Fruit fly (Drosophila melanogaster) whole organism, embryonic: ENCODE measurements around the gene GluRIIE.

Experiments used
- Aef1 ChIP-seq: fragments of 200-800 bp; sonication (Bioruptor generic); IDR thresholded peaks from 3 replicates; pipeline ENCODE4 v1.3.6; 2022; ENCODE audit warnings: missing biosample characterization, missing genetic modification characterization
- Bteb2 ChIP-seq: fragments of 200-800 bp; sonication (Bioruptor generic); optimal IDR thresholded peaks from 2 replicates; lab custom pipeline; 2016; ENCODE audit warnings: missing biosample characterization, missing genetic modification characterization
- CG11247 ChIP-seq: fragments of 200-800 bp; sonication (Bioruptor generic); IDR thresholded peaks from 2 replicates; pipeline ENCODE4 v1.3.6; 2022; ENCODE audit warnings: missing biosample characterization, missing genetic modification characterization
- CG1529 ChIP-seq: fragments of 200-800 bp; sonication (Bioruptor generic); optimal IDR thresholded peaks from 3 replicates; lab custom pipeline; 2018; ENCODE audit warnings: missing biosample characterization, missing genetic modification characterization
- CG18476 ChIP-seq: fragments of 200-800 bp; sonication (Bioruptor generic); optimal IDR thresholded peaks from 2 replicates; lab custom pipeline; 2016; ENCODE audit warnings: missing biosample characterization, mild to moderate bottlenecking, missing genetic modification characterization
- CG2120 ChIP-seq: fragments of 200-800 bp; sonication (Bioruptor generic); optimal IDR thresholded peaks from 3 replicates; lab custom pipeline; 2016; ENCODE audit warnings: missing biosample characterization, missing genetic modification characterization
- CG32532 ChIP-seq: fragments of 200-800 bp; sonication (Bioruptor generic); IDR thresholded peaks from 2 replicates; pipeline ENCODE4 v1.3.6; 2022; ENCODE audit warnings: missing biosample characterization, missing genetic modification characterization
- CG3838 ChIP-seq: fragments of 200-800 bp; sonication (Bioruptor generic); optimal IDR thresholded peaks from 3 replicates; lab custom pipeline; 2016; ENCODE audit warnings: missing biosample characterization, missing genetic modification characterization
- CG4360 ChIP-seq: fragments of 200-800 bp; sonication (Bioruptor generic); IDR thresholded peaks from 2 replicates; pipeline ENCODE4 v1.3.6; 2022; ENCODE audit warnings: missing biosample characterization, missing genetic modification characterization
- CG4404 ChIP-seq: fragments of 200-800 bp; sonication (Bioruptor generic); IDR thresholded peaks from 2 replicates; pipeline ENCODE4 v1.3.6; 2022; ENCODE audit warnings: missing biosample characterization, missing genetic modification characterization
- CG4424 ChIP-seq: fragments of 200-800 bp; sonication (Bioruptor generic); optimal IDR thresholded peaks from 3 replicates; lab custom pipeline; 2016; ENCODE audit warnings: missing biosample characterization, missing genetic modification characterization
- CrebB ChIP-seq: fragments of 200-800 bp; sonication (Bioruptor generic); optimal IDR thresholded peaks from 3 replicates; lab custom pipeline; 2018; ENCODE audit warnings: missing biosample characterization, mild to moderate bottlenecking, missing genetic modification characterization
- D ChIP-seq, 2 experiments: fragments of 200-800 bp in 1 of 2; fragments of >200 bp in 1 of 2; sonication (Bioruptor generic) in 1 of 2; optimal IDR thresholded peaks; 2 replicates in 1 of 2; 3 replicates in 1 of 2; lab custom pipeline; 2017; ENCODE audit warnings: mild to moderate bottlenecking in 1 of 2, missing biosample characterization in 1 of 2, missing genetic modification characterization in 1 of 2, missing genetic modification reagents in 1 of 2
- Dfd ChIP-seq, 2 experiments: fragments of >200 bp; optimal IDR thresholded peaks; 2 replicates each; lab custom pipeline; 2017; ENCODE audit warnings: missing biosample characterization in 2 of 2, missing genetic modification characterization in 2 of 2
- Gug ChIP-seq: fragments of 200-800 bp; sonication (Bioruptor generic); IDR thresholded peaks from 4 replicates; pipeline ENCODE4 v1.3.6; 2022; ENCODE audit warnings: missing biosample characterization, missing genetic modification characterization
- HLHmδ ChIP-seq: fragments of 200-800 bp; sonication (Bioruptor generic); optimal IDR thresholded peaks from 2 replicates; lab custom pipeline; 2018; ENCODE audit warnings: missing biosample characterization, mild to moderate bottlenecking, missing genetic modification characterization, moderate library complexity
- Hr39 ChIP-seq: fragments of >200 bp; optimal IDR thresholded peaks from 2 replicates; lab custom pipeline; 2017
- Med ChIP-seq: fragments of 200-800 bp; sonication (Bioruptor generic); peaks from one replicate; lab custom pipeline; 2016; ENCODE audit warnings: missing biosample characterization, missing genetic modification characterization, mild to moderate bottlenecking, inconsistent platforms, moderate library complexity
- NC2α ChIP-seq: fragments of 200-800 bp; sonication (Bioruptor generic); optimal IDR thresholded peaks from 2 replicates; lab custom pipeline; 2016; ENCODE audit warnings: missing biosample characterization, missing genetic modification characterization
- Pdp1 ChIP-seq, 2 experiments: fragments of 200-800 bp; sonication (Bioruptor generic); optimal IDR thresholded peaks; 3 replicates each; lab custom pipeline; 2016; ENCODE audit warnings: missing biosample characterization in 2 of 2, missing genetic modification characterization in 2 of 2, mild to moderate bottlenecking in 1 of 2, moderate library complexity in 1 of 2
- Sox100B ChIP-seq: fragments of 200-800 bp; sonication (Bioruptor generic); optimal IDR thresholded peaks from 3 replicates; lab custom pipeline; 2018; ENCODE audit warnings: missing biosample characterization, mild to moderate bottlenecking, missing genetic modification characterization
- Ssrp ChIP-seq: fragments of 200-800 bp; sonication (Bioruptor generic); optimal IDR thresholded peaks from 2 replicates; lab custom pipeline; 2018; ENCODE audit warnings: missing biosample characterization, mild to moderate bottlenecking, missing genetic modification characterization, moderate library complexity
- Stat92E ChIP-seq, 3 experiments: fragments of >200 bp in 2 of 3; fragments of 200-800 bp in 1 of 3; sonication (Bioruptor generic) in 1 of 3; optimal IDR thresholded peaks; 2 replicates each; lab custom pipeline; 2017 to 2019; ENCODE audit warnings: missing biosample characterization in 3 of 3, missing genetic modification characterization in 3 of 3, mild to moderate bottlenecking in 1 of 3, moderate library complexity in 1 of 3
- ap ChIP-seq: fragments of 200-800 bp; sonication (Bioruptor generic); IDR thresholded peaks from 2 replicates; pipeline ENCODE4 v1.3.6; 2022; ENCODE audit warnings: missing biosample characterization, missing genetic modification characterization
- cg ChIP-seq: fragments of 200-800 bp; sonication (Bioruptor generic); optimal IDR thresholded peaks from 3 replicates; lab custom pipeline; 2019; ENCODE audit warnings: missing biosample characterization, mild to moderate bottlenecking, missing genetic modification characterization, moderate library complexity
- chinmo ChIP-seq: fragments of 200-800 bp; sonication (Bioruptor generic); IDR thresholded peaks from 4 replicates; pipeline ENCODE4 v1.3.6; 2022; ENCODE audit warnings: missing biosample characterization, missing genetic modification characterization; ENCODE audit not compliant: partially characterized antibody
- ci ChIP-seq: fragments of 200-800 bp; sonication (Bioruptor generic); IDR thresholded peaks from 3 replicates; pipeline ENCODE4 v1.3.6; 2022; ENCODE audit warnings: missing biosample characterization, missing genetic modification characterization
- crol ChIP-seq: fragments of 200-800 bp; sonication (Bioruptor generic); IDR thresholded peaks from 2 replicates; pipeline ENCODE4 v1.3.6; 2022; ENCODE audit warnings: missing biosample characterization, missing genetic modification characterization
- dati ChIP-seq: fragments of 200-800 bp; sonication (Bioruptor generic); IDR thresholded peaks from 2 replicates; pipeline ENCODE4 v1.3.6; 2022; ENCODE audit warnings: missing biosample characterization, missing genetic modification characterization
- esg ChIP-seq: fragments of 200-800 bp; sonication (Bioruptor generic); conservative IDR thresholded peaks from 2 replicates; pipeline ENCODE4 v1.3.6; 2022; ENCODE audit warnings: missing biosample characterization, missing genetic modification characterization
- exex ChIP-seq: fragments of 200-800 bp; sonication (Bioruptor generic); optimal IDR thresholded peaks from 4 replicates; lab custom pipeline; 2018; ENCODE audit warnings: missing biosample characterization, mild to moderate bottlenecking, missing genetic modification characterization, moderate library complexity
- fd96Cb ChIP-seq: fragments of 200-800 bp; sonication (Bioruptor generic); optimal IDR thresholded peaks from 2 replicates; lab custom pipeline; 2018; ENCODE audit warnings: missing biosample characterization, mild to moderate bottlenecking, missing genetic modification characterization, moderate library complexity
- gfzf ChIP-seq: fragments of 200-800 bp; sonication (Bioruptor generic); optimal IDR thresholded peaks from 2 replicates; lab custom pipeline; 2016; ENCODE audit warnings: missing biosample characterization, mild to moderate bottlenecking, missing genetic modification characterization, moderate library complexity
- grau ChIP-seq: fragments of 200-800 bp; optimal IDR thresholded peaks from 3 replicates; lab custom pipeline; 2019; ENCODE audit warnings: missing biosample characterization, mild to moderate bottlenecking, missing genetic modification characterization, moderate library complexity
- grn ChIP-seq: fragments of 200-800 bp; sonication (Bioruptor generic); optimal IDR thresholded peaks from 3 replicates; lab custom pipeline; 2017; ENCODE audit warnings: missing biosample characterization, missing genetic modification characterization
- hth ChIP-seq: fragments of >200 bp; optimal IDR thresholded peaks from 2 replicates; lab custom pipeline; 2017; ENCODE audit warnings: inconsistent platforms
- insv ChIP-seq, 2 experiments: fragments of 200-800 bp; sonication (Bioruptor generic); optimal IDR thresholded peaks; 3 replicates each; lab custom pipeline; 2016 to 2018; ENCODE audit warnings: missing biosample characterization in 2 of 2, missing genetic modification characterization in 2 of 2
- mam ChIP-seq: fragments of 200-800 bp; sonication (Bioruptor generic); optimal IDR thresholded peaks from 3 replicates; lab custom pipeline; 2016; ENCODE audit warnings: missing biosample characterization, missing genetic modification characterization
- nmo ChIP-seq: fragments of 200-800 bp; sonication (Bioruptor generic); optimal IDR thresholded peaks from 2 replicates; lab custom pipeline; 2018; ENCODE audit warnings: missing biosample characterization, mild to moderate bottlenecking, missing genetic modification characterization, moderate library complexity
- nom ChIP-seq: fragments of 200-800 bp; sonication (Bioruptor generic); optimal IDR thresholded peaks from 2 replicates; lab custom pipeline; 2017; ENCODE audit warnings: missing biosample characterization, missing genetic modification characterization, mild to moderate bottlenecking, moderate library complexity, missing genetic modification reagents
- onecut ChIP-seq: fragments of 200-800 bp; sonication (Bioruptor generic); IDR thresholded peaks from 2 replicates; pipeline ENCODE4 v1.3.6; 2022; ENCODE audit warnings: missing biosample characterization, missing genetic modification characterization
- ro ChIP-seq: fragments of 200-800 bp; sonication (Bioruptor generic); IDR thresholded peaks from 2 replicates; pipeline ENCODE4 v1.3.6; 2022; ENCODE audit warnings: missing biosample characterization, missing genetic modification characterization
- sens-2 ChIP-seq: fragments of 200-800 bp; sonication (Bioruptor generic); IDR thresholded peaks from 2 replicates; pipeline ENCODE4 v1.3.6; 2022; ENCODE audit warnings: missing biosample characterization, missing genetic modification characterization
- slbo ChIP-seq: fragments of 200-800 bp; sonication (Bioruptor generic); IDR thresholded peaks from 2 replicates; pipeline ENCODE4 v1.3.6; 2022; ENCODE audit warnings: missing biosample characterization, missing genetic modification characterization
- ttk ChIP-seq: fragments of 200-800 bp; sonication (Bioruptor generic); IDR thresholded peaks from 2 replicates; pipeline ENCODE4 v2.1.2; 2022; ENCODE audit warnings: missing biosample characterization, missing genetic modification characterization
- wdn ChIP-seq: fragments of 200-800 bp; sonication (Bioruptor generic); IDR thresholded peaks from 2 replicates; pipeline ENCODE4 v1.3.6; 2022; ENCODE audit warnings: missing biosample characterization, missing genetic modification characterization
- zfh2 ChIP-seq: fragments of 200-800 bp; sonication (Bioruptor generic); optimal IDR thresholded peaks from 2 replicates; lab custom pipeline; 2016; ENCODE audit warnings: missing biosample characterization, missing genetic modification characterization

GluRIIE gene

dm6 chr3R:20608199-20608598, 40.3 kb downstream of the GluRIIE start (continued):
- TF ChIP-seq HLHmδ (GFP tag; lab: Kevin White, UChicago) (no peak), D (optimal IDR thresholded peaks at IDR 0.05; lab: Kevin White, UChicago) (no peak), D (GFP tag; optimal IDR thresholded peaks at IDR 0.05; lab: Kevin White, UChicago) (no peak), wdn (GFP tag; lab: Robert Waterston, UW) (no peak), CG4404 (no peak), hth (lab: Kevin White, UChicago) (no peak), CG3838 (no peak), CG1529 (GFP tag; lab: Kevin White, UChicago) (no peak), Bteb2 (GFP tag; lab: Kevin White, UChicago) (no peak), Ssrp (tag; lab: Kevin White, UChicago) (no peak), gfzf (no peak), slbo (GFP tag; lab: Robert Waterston, UW) (no peak), CG18476 (GFP tag; lab: Kevin White, UChicago) (no peak)

dm6 chr3R:20605562-20606155, 42.9 kb downstream of the GluRIIE start:
- peak in 1 of 2 experiments; percentile 80 for TF ChIP-seq Pdp1 (GFP tag; optimal IDR thresholded peaks at IDR 0.05; lab: Kevin White, UChicago)
- peak; percentile 13; the same call in 1 of the 3 replicates for TF ChIP-seq ci
- TF ChIP-seq Med (GFP tag; lab: Kevin White, UChicago) = peak; percentile 24
- TF ChIP-seq CG2120 = no peak
- peak; percentile 87 for TF ChIP-seq exex (tag; lab: Kevin White, UChicago)
- TF ChIP-seq sens-2 = 0 out of 2 replicates have a peak, but pooled peaks have one; percentile 12
- TF ChIP-seq nom = peak; percentile 51
- no peak for TF ChIP-seq onecut (GFP tag; lab: Robert Waterston, UW)
- no peak for TF ChIP-seq esg (GFP tag; lab: Robert Waterston, UW)
- TF ChIP-seq, all 482 proteins: peak for 6

DNA sequence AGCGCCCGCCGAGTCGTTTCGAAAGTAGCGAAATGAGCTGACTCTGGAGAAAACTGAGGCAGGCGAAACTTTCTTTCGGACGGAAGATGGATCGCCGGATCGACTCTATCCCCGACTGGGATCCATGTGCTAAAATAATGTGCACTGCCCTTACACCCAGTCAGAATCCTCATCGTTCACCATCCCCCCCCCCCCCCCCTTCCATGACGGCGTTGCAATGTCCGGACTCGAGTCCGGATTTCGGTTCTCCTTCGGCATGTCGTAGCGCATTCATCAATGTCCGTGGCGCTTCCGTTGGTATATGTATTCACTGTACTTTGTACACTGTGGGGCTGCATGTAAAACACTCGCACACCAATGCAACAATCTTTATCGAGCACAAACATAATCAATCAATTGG, 43.4 kb downstream of the GluRIIE start:
- TF ChIP-seq crol = peak; percentile 35; the same call in 1 of the 2 replicates
- TF ChIP-seq Hr39 (lab: Kevin White, UChicago) = peak; percentile 45
- TF ChIP-seq CG2120 = no peak
- TF ChIP-seq ci = no peak
- no peak for TF ChIP-seq Sox100B
- peak; percentile 20 for TF ChIP-seq cg (GFP tag; lab: Kevin White, UChicago)
- TF ChIP-seq Gug (GFP tag; lab: Robert Waterston, UW) = no peak
- TF ChIP-seq CrebB (tag; lab: Kevin White, UChicago) = no peak
- peak; percentile 9 for TF ChIP-seq Med (GFP tag; lab: Kevin White, UChicago)
- 0 out of 4 replicates have a peak, but pooled peaks have one; percentile 24 for TF ChIP-seq chinmo (GFP tag; lab: Robert Waterston, UW)
- no peak for TF ChIP-seq Dfd (GFP tag; optimal IDR thresholded peaks at IDR 0.05; lab: Kevin White, UChicago)
- TF ChIP-seq grau (tag; lab: Kevin White, UChicago) = peak; percentile 38
- no peak for TF ChIP-seq Stat92E (GFP tag; optimal IDR thresholded peaks at IDR 0.05; lab: Kevin White, UChicago)

DNA sequence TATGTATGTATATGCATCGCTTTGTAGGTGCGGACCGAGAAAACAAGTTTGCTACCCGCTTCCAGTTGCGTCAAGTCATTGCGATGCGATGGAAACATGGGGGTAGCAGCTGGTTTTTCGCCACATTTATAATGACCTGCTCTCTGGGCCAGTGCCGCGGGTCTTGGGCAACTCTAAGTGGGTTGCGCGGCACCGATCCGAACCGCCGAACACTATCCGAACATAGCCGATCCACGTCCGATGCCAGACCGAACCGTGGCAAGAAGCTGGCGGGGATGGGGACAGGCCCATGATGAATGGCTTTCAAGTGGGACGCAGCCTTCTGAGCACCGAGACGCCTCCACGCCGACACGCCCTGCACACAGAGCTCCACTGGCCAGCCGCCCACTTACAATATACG, 44.4 kb downstream of the GluRIIE start:
- no peak for TF ChIP-seq CG2120
- no peak for TF ChIP-seq zfh2
- TF ChIP-seq fd96Cb (tag; lab: Kevin White, UChicago) = no peak
- no peak for TF ChIP-seq CG4424 (GFP tag; lab: Kevin White, UChicago)
- TF ChIP-seq mam = no peak
- TF ChIP-seq dati = no peak
- no peak for TF ChIP-seq nmo (GFP tag; lab: Kevin White, UChicago)
- TF ChIP-seq NC2α (GFP tag; lab: Kevin White, UChicago) = no peak
- no peak for TF ChIP-seq CG4360 (GFP tag; lab: Robert Waterston, UW)
- no peak for TF ChIP-seq CG11247 (GFP tag; lab: Robert Waterston, UW)
- no peak for TF ChIP-seq insv (GFP tag; optimal IDR thresholded peaks at IDR 0.05; lab: Kevin White, UChicago)
- no peak for TF ChIP-seq ap (GFP tag; lab: Robert Waterston, UW)
- TF ChIP-seq CG32532 (GFP tag; lab: Robert Waterston, UW) = peak; percentile 24; the same call in 1 of the 2 replicates
- peak in 1 of 2 experiments; percentile 10 for TF ChIP-seq Pdp1 (GFP tag; optimal IDR thresholded peaks at IDR 0.05; lab: Kevin White, UChicago)
- TF ChIP-seq Aef1 = no peak
- TF ChIP-seq Ssrp (tag; lab: Kevin White, UChicago) = no peak
- no peak for TF ChIP-seq ro (GFP tag; lab: Robert Waterston, UW)
- no peak for TF ChIP-seq grn (GFP tag; lab: Kevin White, UChicago)
- 0 out of 2 replicates have a peak, but pooled peaks have one; percentile 29 for TF ChIP-seq ttk (GFP tag; lab: Robert Waterston, UW)
